Worm (Caenorhabditis elegans) whole organism, midembryonic: Measurements from ENCODE around the gene F09E5.14.

ENCODE experiments used
- T22C8.4 ChIP-seq: fragments of 200-800 bp; sonication (Bioruptor generic); IDR thresholded peaks from 2 replicates; pipeline ENCODE4 v1.3.6; 2022; ENCODE audit warnings: missing genetic modification characterization, missing compliant biosample characterization
- cog-1 ChIP-seq: sonication (generic microtip); optimal IDR thresholded peaks from 2 replicates; lab custom pipeline; 2016; ENCODE audit warnings: missing genetic modification characterization, missing compliant biosample characterization
- flt-1 ChIP-seq: fragments of 200-800 bp; sonication (Bioruptor generic); IDR thresholded peaks from 2 replicates; pipeline ENCODE4 v1.3.6; 2022; ENCODE audit warnings: missing genetic modification characterization, missing compliant biosample characterization
- klf-2 ChIP-seq: fragments of 200-800 bp; sonication (Bioruptor generic); conservative IDR thresholded peaks from 2 replicates; pipeline ENCODE4 v1.3.6; 2022; ENCODE audit warnings: missing genetic modification reagents, missing genetic modification characterization, missing compliant biosample characterization
- med-1 ChIP-seq: sonication (generic microtip); optimal IDR thresholded peaks from 2 replicates; lab custom pipeline; 2017; ENCODE audit warnings: missing genetic modification characterization, mild to moderate bottlenecking, missing compliant biosample characterization, antibody characterized with exemption, missing genetic modification reagents; ENCODE audit not compliant: insufficient read depth
- ref-1 ChIP-seq: fragments of 200-800 bp; sonication (Bioruptor generic); conservative IDR thresholded peaks from 2 replicates; pipeline ENCODE4 v1.3.6; 2022; ENCODE audit warnings: missing genetic modification reagents, missing genetic modification characterization, missing compliant biosample characterization
- tab-1 ChIP-seq: fragments of 200-800 bp; sonication (Bioruptor generic); IDR thresholded peaks from 2 replicates; pipeline ENCODE4 v1.3.6; 2022; ENCODE audit warnings: missing genetic modification characterization, missing compliant biosample characterization
- ztf-23 ChIP-seq: fragments of 200-800 bp; sonication (Bioruptor generic); IDR thresholded peaks from 2 replicates; pipeline ENCODE4 v1.3.6; 2022; ENCODE audit warnings: missing genetic modification reagents, missing genetic modification characterization, missing compliant biosample characterization
- ztf-29 ChIP-seq: fragments of 200-800 bp; sonication (Bioruptor generic); IDR thresholded peaks from 2 replicates; pipeline ENCODE4 v1.3.6; 2022; ENCODE audit warnings: missing genetic modification reagents, missing genetic modification characterization, missing compliant biosample characterization

F09E5.14 gene

ce11 chrII:5331677-5332303 lies 12.9 kb downstream of the F09E5.14 start:
- TF ChIP-seq T22C8.4 (GFP tag; lab: Robert Waterston, UW) (0 out of 2 replicates have a peak, but pooled peaks have one; percentile 46), ztf-23 (GFP tag; lab: Robert Waterston, UW) (no peak)

DNA sequence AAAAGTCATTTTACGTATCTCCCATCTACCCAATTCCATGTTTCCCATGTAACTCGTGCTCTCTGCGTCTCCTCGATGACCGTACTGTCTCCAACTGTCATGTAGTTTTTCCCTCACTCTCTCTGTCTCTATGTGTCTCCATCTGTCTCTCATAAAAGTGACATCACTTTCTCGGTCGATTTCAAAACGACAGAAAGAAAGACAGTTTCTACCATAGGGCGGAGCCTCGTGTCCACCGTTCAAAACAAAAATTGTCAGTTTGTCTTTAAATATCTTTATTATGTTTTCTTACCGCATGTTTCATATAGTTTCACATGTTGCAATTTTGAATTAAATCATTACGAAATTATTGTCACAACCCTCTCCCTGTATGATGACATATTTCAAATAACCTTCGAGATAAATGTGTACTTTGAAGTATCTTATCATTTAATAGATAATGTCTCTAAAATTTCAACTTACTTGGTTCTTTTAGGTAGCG lies 14.4 kb downstream of the F09E5.14 start:
- TF ChIP-seq ref-1 (GFP tag; lab: Robert Waterston, UW) (no peak), cog-1 (tag; lab: Kevin White, UChicago) (peak; percentile 53), klf-2 (GFP tag; lab: Robert Waterston, UW) (no peak), med-1 (GFP tag; lab: Kevin White, UChicago) (no peak), flt-1 (GFP tag; lab: Robert Waterston, UW) (0 out of 2 replicates have a peak, but pooled peaks have one; percentile 20)

- TF ChIP-seq ztf-29 (GFP tag; lab: Robert Waterston, UW) (no peak), T22C8.4 (GFP tag; lab: Robert Waterston, UW) (no peak), cog-1 (tag; lab: Kevin White, UChicago) (no peak), med-1 (GFP tag; lab: Kevin White, UChicago) (no peak), ztf-23 (GFP tag; lab: Robert Waterston, UW) (no peak), ref-1 (GFP tag; lab: Robert Waterston, UW) (no peak)
Observed at ce11 chrII:5328912-5329311, 15.8 kb downstream of the F09E5.14 start.

ce11 chrII:5326891-5327290 lies 17.8 kb downstream of the F09E5.14 start:
- TF ChIP-seq cog-1 (tag; lab: Kevin White, UChicago) (no peak), T22C8.4 (GFP tag; lab: Robert Waterston, UW) (no peak), ztf-29 (GFP tag; lab: Robert Waterston, UW) (no peak), ref-1 (GFP tag; lab: Robert Waterston, UW) (no peak), med-1 (GFP tag; lab: Kevin White, UChicago) (no peak), flt-1 (GFP tag; lab: Robert Waterston, UW) (no peak), klf-2 (GFP tag; lab: Robert Waterston, UW) (no peak), ztf-23 (GFP tag; lab: Robert Waterston, UW) (no peak), tab-1 (GFP tag; lab: Robert Waterston, UW) (no peak)

DNA sequence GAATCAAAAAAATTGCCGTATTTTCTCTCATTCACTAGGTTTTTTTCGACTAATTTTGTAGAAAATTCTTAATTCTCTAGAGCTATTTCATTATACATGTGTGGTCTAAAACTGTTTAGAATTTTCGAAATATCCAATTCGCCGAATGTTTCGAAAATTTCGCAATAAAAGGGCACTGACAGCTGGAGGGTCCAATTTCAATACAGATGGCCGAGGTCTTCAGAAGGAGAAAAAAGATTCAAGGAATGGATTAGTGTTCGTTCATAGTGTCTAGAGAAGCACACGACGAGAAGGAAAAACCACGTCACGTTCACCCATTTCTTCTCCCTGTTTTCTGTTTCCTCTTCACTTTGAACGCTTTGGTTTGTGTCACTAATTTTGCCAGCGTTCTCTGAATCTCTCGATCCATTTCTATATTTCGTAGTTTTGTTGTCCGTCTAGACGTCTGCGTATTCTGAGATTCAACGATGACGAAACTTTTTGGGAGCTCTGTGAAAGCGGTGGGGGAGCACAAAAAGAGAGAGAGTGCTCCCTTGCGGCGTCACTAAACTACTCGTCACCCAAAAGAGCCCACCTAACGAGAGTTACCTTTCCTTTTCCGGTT lies 18.5 kb downstream of the F09E5.14 start:
- no peak for TF ChIP-seq med-1 (GFP tag; lab: Kevin White, UChicago)
- 0 out of 2 replicates have a peak, but pooled peaks have one; percentile 19 for TF ChIP-seq flt-1 (GFP tag; lab: Robert Waterston, UW)
- TF ChIP-seq cog-1 (tag; lab: Kevin White, UChicago), result peak; percentile 0

DNA sequence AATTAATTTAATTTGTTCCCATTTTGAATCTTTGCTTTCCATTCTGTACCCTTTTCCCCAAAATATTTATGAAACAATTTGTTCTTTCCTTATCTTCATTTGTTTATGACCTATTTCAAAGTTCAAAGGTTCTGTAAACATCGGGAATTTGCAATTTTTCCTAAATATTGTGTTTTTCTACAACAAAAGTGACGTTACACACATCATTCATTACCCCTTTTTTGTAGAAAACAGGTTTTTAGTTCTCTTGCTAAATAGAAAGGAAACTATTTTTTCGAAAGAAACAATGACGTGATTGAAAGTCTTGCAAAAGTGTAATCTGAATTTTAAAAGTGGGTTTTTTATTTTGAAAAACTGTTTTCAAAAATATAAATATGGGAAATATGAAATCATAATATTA lies 20.0 kb downstream of the F09E5.14 start:
- no peak for TF ChIP-seq klf-2 (GFP tag; lab: Robert Waterston, UW)
- TF ChIP-seq med-1 (GFP tag; lab: Kevin White, UChicago), result no peak
- no peak for TF ChIP-seq ztf-23 (GFP tag; lab: Robert Waterston, UW)
- TF ChIP-seq ztf-29 (GFP tag; lab: Robert Waterston, UW), result no peak

ce11 chrII:5323773-5324172 lies 20.9 kb downstream of the F09E5.14 start:
- no peak for TF ChIP-seq flt-1 (GFP tag; lab: Robert Waterston, UW)
- TF ChIP-seq cog-1 (tag; lab: Kevin White, UChicago), result no peak
- TF ChIP-seq T22C8.4 (GFP tag; lab: Robert Waterston, UW), result no peak
- no peak for TF ChIP-seq klf-2 (GFP tag; lab: Robert Waterston, UW)
- TF ChIP-seq ref-1 (GFP tag; lab: Robert Waterston, UW), result no peak
- TF ChIP-seq ztf-29 (GFP tag; lab: Robert Waterston, UW), result no peak
- TF ChIP-seq tab-1 (GFP tag; lab: Robert Waterston, UW), result no peak
- TF ChIP-seq med-1 (GFP tag; lab: Kevin White, UChicago), result no peak
- TF ChIP-seq ztf-23 (GFP tag; lab: Robert Waterston, UW), result no peak

- TF ChIP-seq ztf-23 (GFP tag; lab: Robert Waterston, UW) (no peak), T22C8.4 (GFP tag; lab: Robert Waterston, UW) (no peak), tab-1 (GFP tag; lab: Robert Waterston, UW) (no peak), cog-1 (tag; lab: Kevin White, UChicago) (no peak), klf-2 (GFP tag; lab: Robert Waterston, UW) (no peak), ref-1 (GFP tag; lab: Robert Waterston, UW) (no peak), flt-1 (GFP tag; lab: Robert Waterston, UW) (no peak), med-1 (GFP tag; lab: Kevin White, UChicago) (no peak)
Observed at ce11 chrII:5322732-5323326, 21.8 kb downstream of the F09E5.14 start, which contains the start of gene vhp-1. vhp-1 (plus strand) TSS chrII:5323276.

- no peak for TF ChIP-seq T22C8.4 (GFP tag; lab: Robert Waterston, UW)
- no peak for TF ChIP-seq med-1 (GFP tag; lab: Kevin White, UChicago)
- TF ChIP-seq flt-1 (GFP tag; lab: Robert Waterston, UW), result no peak
- no peak for TF ChIP-seq klf-2 (GFP tag; lab: Robert Waterston, UW)
- no peak for TF ChIP-seq ztf-29 (GFP tag; lab: Robert Waterston, UW)
- TF ChIP-seq ztf-23 (GFP tag; lab: Robert Waterston, UW), result no peak
- TF ChIP-seq cog-1 (tag; lab: Kevin White, UChicago), result peak; percentile 6
Observed at ce11 chrII:5321718-5322286, 22.9 kb downstream of the F09E5.14 start.
